Worm (Caenorhabditis elegans) whole organism, early embryonic: ENCODE data around the gene glb-15.

Experiments
- B0310.2 ChIP-seq: sonication (generic microtip); optimal IDR thresholded peaks from 2 replicates; lab custom pipeline; 2016; ENCODE audit warnings: mild to moderate bottlenecking, missing genetic modification characterization, missing compliant biosample characterization
- F13C5.2 ChIP-seq: sonication (generic microtip); optimal IDR thresholded peaks from 2 replicates; lab custom pipeline; 2017; ENCODE audit warnings: mild to moderate bottlenecking, missing genetic modification characterization, inconsistent platforms, missing compliant biosample characterization
- aly-1 ChIP-seq: sonication (generic microtip); optimal IDR thresholded peaks from 2 replicates; lab custom pipeline; 2016; ENCODE audit warnings: missing genetic modification characterization, missing compliant biosample characterization
- ama-1 ChIP-seq: fragments of 150-350 bp; optimal IDR thresholded peaks from 2 replicates; lab custom pipeline; 2014
- ceh-13 ChIP-seq: fragments of 200-800 bp; sonication (Bioruptor generic); optimal IDR thresholded peaks from 2 replicates; lab custom pipeline; 2018; ENCODE audit warnings: mild to moderate bottlenecking, missing genetic modification characterization, missing compliant biosample characterization
- ceh-36 ChIP-seq: sonication (generic microtip); optimal IDR thresholded peaks from 2 replicates; lab custom pipeline; 2016; ENCODE audit warnings: missing genetic modification characterization, inconsistent platforms, missing compliant biosample characterization
- ets-7 ChIP-seq: sonication (generic microtip); optimal IDR thresholded peaks from 2 replicates; lab custom pipeline; 2016; ENCODE audit warnings: missing genotype, missing genetic modification characterization, missing compliant biosample characterization
- flt-1 ChIP-seq: fragments of 200-800 bp; sonication (Bioruptor generic); IDR thresholded peaks from 2 replicates; pipeline ENCODE4 v1.3.6; 2022; ENCODE audit warnings: missing genetic modification characterization, missing compliant biosample characterization
- hmbx-1 ChIP-seq: sonication (generic microtip); optimal IDR thresholded peaks from 2 replicates; lab custom pipeline; 2016; ENCODE audit warnings: mild to moderate bottlenecking, missing genetic modification characterization, missing compliant biosample characterization
- hmg-4 ChIP-seq: fragments of 200-800 bp; sonication (Bioruptor generic); optimal IDR thresholded peaks from 2 replicates; lab custom pipeline; 2018; ENCODE audit warnings: mild to moderate bottlenecking, missing genetic modification characterization, missing compliant biosample characterization
- hnd-1 ChIP-seq: sonication (generic microtip); optimal IDR thresholded peaks from 2 replicates; lab custom pipeline; 2016; ENCODE audit warnings: missing genetic modification characterization, missing compliant biosample characterization
- pes-1 ChIP-seq: fragments of 200-800 bp; sonication (Bioruptor generic); IDR thresholded peaks from 2 replicates; pipeline ENCODE4 v1.3.6; 2022; ENCODE audit warnings: missing genetic modification reagents, missing genetic modification characterization, missing compliant biosample characterization
- scrt-1 ChIP-seq: fragments of 200-800 bp; sonication (Bioruptor generic); IDR thresholded peaks from 2 replicates; pipeline ENCODE4 v1.3.6; 2022; ENCODE audit warnings: missing genetic modification characterization, missing compliant biosample characterization
- sea-1 ChIP-seq: fragments of 200-800 bp; sonication (Bioruptor generic); conservative IDR thresholded peaks from 2 replicates; pipeline ENCODE4 v1.3.6; 2022; ENCODE audit warnings: missing genetic modification characterization, missing compliant biosample characterization
- tbx-11 ChIP-seq: fragments of 200-800 bp; sonication (Bioruptor generic); IDR thresholded peaks from 2 replicates; pipeline ENCODE4 v1.3.6; 2022; ENCODE audit warnings: missing genetic modification characterization, missing compliant biosample characterization
- tbx-37 ChIP-seq: fragments of 200-800 bp; sonication (Bioruptor generic); conservative IDR thresholded peaks from 2 replicates; pipeline ENCODE4 v1.3.6; 2022; ENCODE audit warnings: missing genetic modification reagents, missing genetic modification characterization, missing compliant biosample characterization
- tra-4 ChIP-seq: sonication (generic microtip); optimal IDR thresholded peaks from 2 replicates; lab custom pipeline; 2017; ENCODE audit warnings: missing genetic modification characterization, missing compliant biosample characterization

glb-15 gene

ce11 chrV:11638634-11639117 lies 20.6 kb upstream of the glb-15 start:
- no peak for TF ChIP-seq tbx-11 (GFP tag; lab: Robert Waterston, UW)
- no peak for TF ChIP-seq ama-1
- TF ChIP-seq ceh-36 (tag; lab: Kevin White, UChicago), result peak; percentile 15
- TF ChIP-seq scrt-1 (GFP tag; lab: Robert Waterston, UW), result no peak
- no peak for TF ChIP-seq ets-7 (tag; lab: Kevin White, UChicago)
- TF ChIP-seq aly-1 (tag; lab: Kevin White, UChicago), result no peak
- no peak for TF ChIP-seq hmg-4 (GFP tag; lab: Kevin White, UChicago)

ce11 chrV:11637191-11637590 lies 19.1 kb upstream of the glb-15 start, which contains the start of gene sipa-1:
Gene sipa-1, minus strand, starts transcription at chrV:11637291.
- TF ChIP-seq pes-1 (no peak), B0310.2 (tag; lab: Kevin White, UChicago) (no peak), ceh-13 (no peak)

ce11 chrV:11635587-11635986 lies 17.5 kb upstream of the glb-15 start:
- TF ChIP-seq ceh-36 (tag; lab: Kevin White, UChicago), result no peak
- no peak for TF ChIP-seq aly-1 (tag; lab: Kevin White, UChicago)
- TF ChIP-seq scrt-1 (GFP tag; lab: Robert Waterston, UW), result no peak
- no peak for TF ChIP-seq hnd-1 (tag; lab: Kevin White, UChicago)
- no peak for TF ChIP-seq tra-4 (tag; lab: Kevin White, UChicago)
- no peak for TF ChIP-seq ets-7 (tag; lab: Kevin White, UChicago)
- no peak for TF ChIP-seq tbx-11 (GFP tag; lab: Robert Waterston, UW)
- no peak for TF ChIP-seq tbx-37 (GFP tag; lab: Robert Waterston, UW)
- TF ChIP-seq B0310.2 (tag; lab: Kevin White, UChicago), result no peak
- TF ChIP-seq pes-1, result no peak
- TF ChIP-seq sea-1 (GFP tag; lab: Robert Waterston, UW), result no peak
- no peak for TF ChIP-seq ama-1
- TF ChIP-seq hmbx-1, result no peak
- no peak for TF ChIP-seq F13C5.2
- no peak for TF ChIP-seq hmg-4 (GFP tag; lab: Kevin White, UChicago)
- TF ChIP-seq flt-1 (GFP tag; lab: Robert Waterston, UW), result no peak
- no peak for TF ChIP-seq ceh-13

- TF ChIP-seq ets-7 (tag; lab: Kevin White, UChicago) (no peak), hmg-4 (GFP tag; lab: Kevin White, UChicago) (no peak), F13C5.2 (no peak), aly-1 (tag; lab: Kevin White, UChicago) (no peak)
Measured at ce11 chrV:11631128-11631527, 13.1 kb upstream of the glb-15 start.

- TF ChIP-seq ets-7 (tag; lab: Kevin White, UChicago) (no peak), sea-1 (GFP tag; lab: Robert Waterston, UW) (no peak), hmbx-1 (no peak), scrt-1 (GFP tag; lab: Robert Waterston, UW) (no peak), ceh-13 (no peak), flt-1 (GFP tag; lab: Robert Waterston, UW) (no peak), aly-1 (tag; lab: Kevin White, UChicago) (no peak), hmg-4 (GFP tag; lab: Kevin White, UChicago) (no peak), B0310.2 (tag; lab: Kevin White, UChicago) (no peak), tra-4 (tag; lab: Kevin White, UChicago) (no peak), ama-1 (no peak), tbx-37 (GFP tag; lab: Robert Waterston, UW) (no peak), F13C5.2 (no peak), pes-1 (no peak)
Measured at ce11 chrV:11629222-11630026, 11.4 kb upstream of the glb-15 start, which contains the start of gene F35B12.10. Gene F35B12.10, minus strand, starts transcription at chrV:11629272.

- TF ChIP-seq ama-1 (no peak), ets-7 (tag; lab: Kevin White, UChicago) (no peak), scrt-1 (GFP tag; lab: Robert Waterston, UW) (no peak), hmg-4 (GFP tag; lab: Kevin White, UChicago) (no peak), hmbx-1 (no peak), F13C5.2 (no peak), pes-1 (no peak), tra-4 (tag; lab: Kevin White, UChicago) (no peak), hnd-1 (tag; lab: Kevin White, UChicago) (no peak), B0310.2 (tag; lab: Kevin White, UChicago) (no peak), ceh-36 (tag; lab: Kevin White, UChicago) (no peak), tbx-11 (GFP tag; lab: Robert Waterston, UW) (no peak), ceh-13 (no peak)
Measured at ce11 chrV:11627837-11628236, 9.8 kb upstream of the glb-15 start.

- no peak for TF ChIP-seq ets-7 (tag; lab: Kevin White, UChicago)
- no peak for TF ChIP-seq flt-1 (GFP tag; lab: Robert Waterston, UW)
- TF ChIP-seq pes-1, result no peak
- no peak for TF ChIP-seq tbx-37 (GFP tag; lab: Robert Waterston, UW)
- no peak for TF ChIP-seq F13C5.2
- TF ChIP-seq hmbx-1, result no peak
- no peak for TF ChIP-seq aly-1 (tag; lab: Kevin White, UChicago)
Measured at ce11 chrV:11624954-11625353, 6.9 kb upstream of the glb-15 start.

- TF ChIP-seq hmbx-1 (no peak), F13C5.2 (no peak), ceh-36 (tag; lab: Kevin White, UChicago) (no peak), sea-1 (GFP tag; lab: Robert Waterston, UW) (no peak), aly-1 (tag; lab: Kevin White, UChicago) (no peak), tbx-37 (GFP tag; lab: Robert Waterston, UW) (no peak), hmg-4 (GFP tag; lab: Kevin White, UChicago) (no peak), scrt-1 (GFP tag; lab: Robert Waterston, UW) (no peak)
Measured at ce11 chrV:11621276-11621675, 3.2 kb upstream of the glb-15 start.
